Worm (Caenorhabditis elegans): ENCODE data around the gene glb-21.

DNA sequence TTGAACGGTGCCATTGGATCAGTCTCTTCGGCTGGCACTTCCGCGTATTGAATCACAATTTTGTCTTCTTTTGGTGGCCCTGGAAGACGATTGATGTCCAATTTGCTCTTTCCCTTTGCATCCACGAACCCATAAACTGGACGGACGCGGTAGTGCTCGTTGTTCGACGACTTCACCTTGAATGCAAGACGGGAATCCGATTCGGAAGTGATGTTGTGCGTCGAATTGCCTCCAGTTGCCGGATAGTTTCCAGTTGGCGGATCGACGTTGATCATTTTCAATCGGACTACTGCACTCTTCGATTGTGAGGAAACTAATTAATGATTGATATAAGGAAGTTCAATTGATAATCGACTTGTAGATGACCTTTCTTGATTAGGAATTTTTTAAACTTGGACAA, 26.7 kb upstream of the glb-21 start, which contains the start of gene ssp-34:
- no peak for TF ChIP-seq lin-13 (GFP tag; optimal IDR thresholded peaks at IDR 0.05)
- TF ChIP-seq ama-1 (optimal IDR thresholded peaks at IDR 0.05), result no peak
- TF ChIP-seq ztf-11 (tag; optimal IDR thresholded peaks at IDR 0.05), result no peak
